Worm (Caenorhabditis elegans) whole organism, young adult: ENCODE data around the gene F41G3.21.

Experiments used
- F10E7.11 ChIP-seq: sonication (generic microtip); optimal IDR thresholded peaks from 2 replicates; lab custom pipeline; 2017; ENCODE audit warnings: mild to moderate bottlenecking, missing genetic modification characterization, moderate library complexity, missing compliant biosample characterization
- F33H1.4 ChIP-seq: fragments of 200-800 bp; sonication (Bioruptor generic); IDR thresholded peaks from 2 replicates; pipeline ENCODE4 v1.3.6; 2022; ENCODE audit warnings: missing genetic modification reagents, missing genetic modification characterization, missing compliant biosample characterization
- F37B4.10 ChIP-seq: fragments of 200-800 bp; sonication (Bioruptor generic); IDR thresholded peaks from 2 replicates; pipeline ENCODE4 v1.3.6; 2022; ENCODE audit warnings: missing genetic modification characterization, missing compliant biosample characterization
- F49E8.2 ChIP-seq: sonication (generic microtip); optimal IDR thresholded peaks from 3 replicates; lab custom pipeline; 2017; ENCODE audit warnings: missing genetic modification characterization, mild to moderate bottlenecking, missing compliant biosample characterization, antibody characterized with exemption, moderate library complexity; ENCODE audit not compliant: insufficient read depth
- F52B5.7 ChIP-seq: sonication (generic microtip); optimal IDR thresholded peaks from 2 replicates; lab custom pipeline; 2016; ENCODE audit warnings: mild to moderate bottlenecking, missing genetic modification characterization, missing compliant biosample characterization
- F55B11.4 ChIP-seq: sonication (generic microtip); optimal IDR thresholded peaks from 2 replicates; lab custom pipeline; 2016; ENCODE audit warnings: missing compliant biosample characterization, missing genetic modification characterization, borderline replicate concordance; ENCODE audit not compliant: insufficient read depth
- K11D2.4 ChIP-seq: fragments of 200-800 bp; sonication (Bioruptor generic); IDR thresholded peaks from 2 replicates; pipeline ENCODE4 v1.3.6; 2022; ENCODE audit warnings: missing genetic modification reagents, missing genetic modification characterization, missing compliant biosample characterization
- T07F8.4 ChIP-seq: sonication (generic microtip); optimal IDR thresholded peaks from 2 replicates; lab custom pipeline; 2016; ENCODE audit warnings: mild to moderate bottlenecking, missing genetic modification characterization, moderate library complexity, missing compliant biosample characterization
- T26A5.8 ChIP-seq: sonication (generic microtip); optimal IDR thresholded peaks from 2 replicates; lab custom pipeline; 2016; ENCODE audit warnings: missing genetic modification characterization, missing compliant biosample characterization
- Y53F4B.3 ChIP-seq: fragments of 200-800 bp; sonication (Bioruptor generic); IDR thresholded peaks from 2 replicates; pipeline ENCODE4 v1.3.6; 2022; ENCODE audit warnings: missing genetic modification reagents, missing genetic modification characterization, missing compliant biosample characterization
- ZK185.1 ChIP-seq: sonication (generic microtip); optimal IDR thresholded peaks from 2 replicates; lab custom pipeline; 2016; ENCODE audit warnings: mild to moderate bottlenecking, missing genetic modification characterization, missing compliant biosample characterization; ENCODE audit not compliant: poor library complexity, severe bottlenecking
- atf-7 ChIP-seq: sonication (generic microtip); optimal IDR thresholded peaks from 2 replicates; lab custom pipeline; 2017; ENCODE audit warnings: mild to moderate bottlenecking, missing genetic modification characterization, missing compliant biosample characterization
- ceh-100 ChIP-seq: fragments of 200-800 bp; sonication (Bioruptor generic); IDR thresholded peaks from 2 replicates; pipeline ENCODE4 v1.3.6; 2022; ENCODE audit warnings: missing genetic modification reagents, missing genetic modification characterization, missing compliant biosample characterization
- ceh-40 ChIP-seq: fragments of 200-800 bp; sonication (Bioruptor generic); IDR thresholded peaks from 2 replicates; pipeline ENCODE4 v1.3.6; 2022; ENCODE audit warnings: missing genetic modification characterization, missing compliant biosample characterization
- die-1 ChIP-seq: sonication (generic microtip); optimal IDR thresholded peaks from 2 replicates; lab custom pipeline; 2016; ENCODE audit warnings: missing genotype, mild to moderate bottlenecking, missing genetic modification characterization, missing compliant biosample characterization
- egl-44 ChIP-seq: fragments of 200-800 bp; sonication (Bioruptor generic); IDR thresholded peaks from 2 replicates; pipeline ENCODE4 v1.3.6; 2022; ENCODE audit warnings: missing genetic modification reagents, missing genetic modification characterization, missing compliant biosample characterization
- hlh-12 ChIP-seq: sonication (generic microtip); optimal IDR thresholded peaks from 2 replicates; lab custom pipeline; 2016; ENCODE audit warnings: missing genetic modification characterization, missing compliant biosample characterization
- hlh-26 ChIP-seq: fragments of 200-800 bp; sonication (Bioruptor generic); conservative IDR thresholded peaks from 2 replicates; pipeline ENCODE4 v1.3.6; 2022; ENCODE audit warnings: missing genetic modification reagents, missing genetic modification characterization, missing compliant biosample characterization
- hmg-1.2 ChIP-seq: fragments of 200-800 bp; sonication (Bioruptor generic); IDR thresholded peaks from 2 replicates; pipeline ENCODE4 v1.3.6; 2022; ENCODE audit warnings: missing genetic modification reagents, missing genetic modification characterization, missing compliant biosample characterization
- lin-40 ChIP-seq: sonication (generic microtip); optimal IDR thresholded peaks from 2 replicates; lab custom pipeline; 2016; ENCODE audit warnings: missing genetic modification characterization, mild to moderate bottlenecking, missing compliant biosample characterization, missing genotype, missing genetic modification reagents
- madf-6 ChIP-seq: fragments of 200-800 bp; sonication (Bioruptor generic); IDR thresholded peaks from 2 replicates; pipeline ENCODE4 v1.3.6; 2022; ENCODE audit warnings: missing genetic modification reagents, missing genetic modification characterization, missing compliant biosample characterization
- mel-28 ChIP-seq: sonication (generic microtip); optimal IDR thresholded peaks from 2 replicates; lab custom pipeline; 2016; ENCODE audit warnings: borderline replicate concordance, mild to moderate bottlenecking, missing genetic modification characterization, missing compliant biosample characterization
- nfyb-1 ChIP-seq: fragments of 200-800 bp; sonication (Bioruptor generic); IDR thresholded peaks from 2 replicates; pipeline ENCODE4 v1.3.6; 2022; ENCODE audit warnings: missing genetic modification reagents, missing genetic modification characterization, missing compliant biosample characterization
- nhr-120 ChIP-seq: fragments of 200-800 bp; sonication (Bioruptor generic); IDR thresholded peaks from 2 replicates; pipeline ENCODE4 v1.3.6; 2022; ENCODE audit warnings: missing genetic modification characterization, missing compliant biosample characterization
- nhr-90 ChIP-seq: sonication (generic microtip); optimal IDR thresholded peaks from 2 replicates; lab custom pipeline; 2016; ENCODE audit warnings: missing genotype, mild to moderate bottlenecking, missing genetic modification characterization, missing compliant biosample characterization
- rpc-1 ChIP-seq, 2 experiments: fragments of 150-350 bp in 1 of 2; sonication (generic microtip) in 1 of 2; optimal IDR thresholded peaks; 2 replicates each; lab custom pipeline; 2014 to 2018; ENCODE audit warnings: missing biosample characterization in 1 of 2, missing genetic modification characterization in 1 of 2, missing genetic modification reagents in 1 of 2, missing genotype in 1 of 2
- snpc-1.1 ChIP-seq: sonication (generic microtip); optimal IDR thresholded peaks from 2 replicates; lab custom pipeline; 2017; ENCODE audit warnings: missing genetic modification characterization, mild to moderate bottlenecking, missing compliant biosample characterization, antibody characterized with exemption, moderate library complexity, missing genotype, missing genetic modification reagents; ENCODE audit not compliant: insufficient read depth
- snpc-4 ChIP-seq, 5 experiments: fragments of 150-350 bp in 1 of 5; sonication (generic microtip) in 4 of 5; optimal IDR thresholded peaks; 2 replicates each; lab custom pipeline; 2014 to 2018; ENCODE audit warnings: missing genetic modification characterization in 5 of 5, missing biosample characterization in 3 of 5, antibody characterized with exemption in 2 of 5, mild to moderate bottlenecking in 2 of 5, missing compliant biosample characterization in 2 of 5, missing genotype in 2 of 5, moderate library complexity in 2 of 5, missing genetic modification reagents in 1 of 5
- somi-1 ChIP-seq: fragments of 200-800 bp; sonication (Bioruptor generic); optimal IDR thresholded peaks from 2 replicates; lab custom pipeline; 2018; ENCODE audit warnings: mild to moderate bottlenecking, missing genetic modification characterization, missing compliant biosample characterization
- unc-130 ChIP-seq: sonication (generic microtip); optimal IDR thresholded peaks from 2 replicates; lab custom pipeline; 2016; ENCODE audit warnings: missing genetic modification reagents, missing genetic modification characterization, missing compliant biosample characterization
- unc-62 ChIP-seq: fragments of 150-350 bp; optimal IDR thresholded peaks from 2 replicates; lab custom pipeline; 2014; ENCODE audit warnings: missing biosample characterization, missing genetic modification reagents, missing genetic modification characterization
- zfh-2 ChIP-seq: fragments of 200-800 bp; sonication (Bioruptor generic); conservative IDR thresholded peaks from 2 replicates; pipeline ENCODE4 v1.3.6; 2022; ENCODE audit warnings: missing genetic modification reagents, missing genetic modification characterization, missing compliant biosample characterization
- ztf-25 ChIP-seq: fragments of 200-800 bp; sonication (Bioruptor generic); IDR thresholded peaks from 2 replicates; pipeline ENCODE4 v1.3.6; 2022; ENCODE audit warnings: missing genetic modification reagents, missing genetic modification characterization, missing compliant biosample characterization
- ztf-28 ChIP-seq: fragments of 200-800 bp; sonication (Bioruptor generic); IDR thresholded peaks from 2 replicates; pipeline ENCODE4 v1.3.6; 2022; ENCODE audit warnings: missing genetic modification reagents, missing genetic modification characterization, missing compliant biosample characterization

F41G3.21 gene

ce11 chrII:6707496-6708260 is 45.1 kb downstream of the F41G3.21 start:
- TF ChIP-seq somi-1 (GFP tag; lab: Kevin White, UChicago): peak; percentile 21
- TF ChIP-seq hlh-12 (tag; lab: Kevin White, UChicago): no peak
- TF ChIP-seq hmg-1.2: peak; percentile 51; the same call in 1 of the 2 replicates

ce11 chrII:6706552-6707091 is 46.1 kb downstream of the F41G3.21 start:
- TF ChIP-seq F10E7.11 (tag; lab: Kevin White, UChicago) (no peak), mel-28 (tag; lab: Kevin White, UChicago) (no peak), Y53F4B.3 (GFP tag; lab: Robert Waterston, UW) (no peak), ceh-100 (GFP tag; lab: Robert Waterston, UW) (no peak), egl-44 (GFP tag; lab: Robert Waterston, UW) (no peak), snpc-4 (GFP tag; optimal IDR thresholded peaks at IDR 0.05; lab: Kevin White, UChicago) (no peak), snpc-4 (tag; optimal IDR thresholded peaks at IDR 0.05; lab: Kevin White, UChicago) (no peak), F52B5.7 (no peak), ztf-25 (GFP tag; lab: Robert Waterston, UW) (no peak), die-1 (tag; lab: Kevin White, UChicago) (no peak), hlh-26 (GFP tag; lab: Robert Waterston, UW) (no peak), ceh-40 (no peak), ZK185.1 (tag; lab: Kevin White, UChicago) (no peak), nfyb-1 (GFP tag; lab: Robert Waterston, UW) (no peak), madf-6 (GFP tag; lab: Robert Waterston, UW) (no peak), T26A5.8 (tag; lab: Kevin White, UChicago) (no peak)

ce11 chrII:6705593-6706228 is 47.0 kb downstream of the F41G3.21 start, which contains the start of gene rpy-1:
Gene rpy-1, minus strand, starts transcription at chrII:6705643.
- TF ChIP-seq ztf-28 (GFP tag; lab: Robert Waterston, UW): no peak
- no peak for TF ChIP-seq F10E7.11 (tag; lab: Kevin White, UChicago)
- no peak for TF ChIP-seq K11D2.4
- TF ChIP-seq rpc-1 (optimal IDR thresholded peaks at IDR 0.05; lab: Kevin White, UChicago): no peak
- no peak for TF ChIP-seq rpc-1 (tag; optimal IDR thresholded peaks at IDR 0.05; lab: Kevin White, UChicago)
- no peak for TF ChIP-seq nhr-90 (tag; lab: Kevin White, UChicago)
- TF ChIP-seq snpc-1.1 (tag; lab: Kevin White, UChicago): no peak
- TF ChIP-seq unc-130 (GFP tag; lab: Kevin White, UChicago): no peak
- TF ChIP-seq T07F8.4: no peak
- no peak for TF ChIP-seq F33H1.4 (GFP tag; lab: Robert Waterston, UW)
- TF ChIP-seq lin-40 (tag; lab: Kevin White, UChicago): no peak
- TF ChIP-seq unc-62 (GFP tag; lab: Kevin White, UChicago): no peak
- no peak for TF ChIP-seq F37B4.10
- no peak for TF ChIP-seq F55B11.4 (tag; lab: Kevin White, UChicago)
- TF ChIP-seq atf-7 (tag; lab: Kevin White, UChicago): no peak
- TF ChIP-seq F49E8.2: no peak
- no peak for TF ChIP-seq nhr-120
- no peak for TF ChIP-seq zfh-2
- TF ChIP-seq, all 124 proteins: peak for 0
